Worm (Caenorhabditis elegans) whole organism, midembryonic: ENCODE results near the gene C05A9.2.

Experiments used
- cog-1 ChIP-seq: sonication (generic microtip); optimal IDR thresholded peaks from 2 replicates; lab custom pipeline; 2016; ENCODE audit warnings: missing genetic modification characterization, missing compliant biosample characterization
- klf-2 ChIP-seq: fragments of 200-800 bp; sonication (Bioruptor generic); conservative IDR thresholded peaks from 2 replicates; pipeline ENCODE4 v1.3.6; 2022; ENCODE audit warnings: missing genetic modification reagents, missing genetic modification characterization, missing compliant biosample characterization
- ztf-23 ChIP-seq: fragments of 200-800 bp; sonication (Bioruptor generic); IDR thresholded peaks from 2 replicates; pipeline ENCODE4 v1.3.6; 2022; ENCODE audit warnings: missing genetic modification reagents, missing genetic modification characterization, missing compliant biosample characterization

ce11 chrX:10888201-10888600, 43.7 kb upstream of the C05A9.2 start, which contains the start of gene F47B10.6:
- no peak for TF ChIP-seq ztf-23 (GFP tag; lab: Robert Waterston, UW)
- no peak for TF ChIP-seq klf-2 (GFP tag; lab: Robert Waterston, UW)
- no peak for TF ChIP-seq cog-1 (tag; lab: Kevin White, UChicago)
